Fruit fly (Drosophila melanogaster) whole organism, embryonic: Measurements from ENCODE around the gene hdly.

Source experiments
- CG10209 ChIP-seq: fragments of 200-800 bp; sonication (Bioruptor generic); optimal IDR thresholded peaks from 3 replicates; lab custom pipeline; 2017; ENCODE audit warnings: missing biosample characterization, mild to moderate bottlenecking, missing genetic modification characterization, missing genetic modification reagents
- CG1024 ChIP-seq: fragments of 200-800 bp; sonication (Bioruptor generic); IDR thresholded peaks from 2 replicates; pipeline ENCODE4 v1.3.6; 2022; ENCODE audit warnings: missing biosample characterization, missing genetic modification characterization
- CG11696 ChIP-seq: fragments of 200-800 bp; sonication (Bioruptor generic); IDR thresholded peaks from 2 replicates; pipeline ENCODE4 v1.3.6; 2022; ENCODE audit warnings: missing biosample characterization, missing genetic modification characterization
- CG12299 ChIP-seq: fragments of 200-800 bp; sonication (Bioruptor generic); optimal IDR thresholded peaks from 2 replicates; lab custom pipeline; 2018; ENCODE audit warnings: missing biosample characterization, mild to moderate bottlenecking, missing genetic modification characterization
- CG12744 ChIP-seq: fragments of 200-800 bp; sonication (Bioruptor generic); optimal IDR thresholded peaks from 2 replicates; lab custom pipeline; 2016; ENCODE audit warnings: missing biosample characterization, missing genetic modification characterization
- CG14667 ChIP-seq: fragments of 200-800 bp; sonication (Bioruptor generic); IDR thresholded peaks from 2 replicates; pipeline ENCODE4 v1.3.6; 2022; ENCODE audit warnings: missing biosample characterization, missing genetic modification characterization
- CG15514 ChIP-seq: fragments of 200-800 bp; sonication (Bioruptor generic); optimal IDR thresholded peaks from 3 replicates; lab custom pipeline; 2017; ENCODE audit warnings: missing biosample characterization, missing genetic modification characterization, mild to moderate bottlenecking, moderate library complexity, missing genetic modification reagents
- CG15601 ChIP-seq: fragments of 200-800 bp; sonication (Bioruptor generic); optimal IDR thresholded peaks from 3 replicates; lab custom pipeline; 2019; ENCODE audit warnings: missing biosample characterization, mild to moderate bottlenecking, missing genetic modification characterization, moderate library complexity
- CG1602 ChIP-seq: fragments of 200-800 bp; sonication (Bioruptor generic); optimal IDR thresholded peaks from 3 replicates; lab custom pipeline; 2016; ENCODE audit warnings: missing biosample characterization, missing genetic modification characterization
- CG18262 ChIP-seq: fragments of 200-800 bp; optimal IDR thresholded peaks from 3 replicates; lab custom pipeline; 2019; ENCODE audit warnings: missing biosample characterization, mild to moderate bottlenecking, missing genetic modification characterization, moderate library complexity
- CG18599 ChIP-seq: fragments of 200-800 bp; sonication (Bioruptor generic); optimal IDR thresholded peaks from 3 replicates; lab custom pipeline; 2017; ENCODE audit warnings: missing biosample characterization, missing genetic modification characterization, mild to moderate bottlenecking, moderate library complexity, missing genetic modification reagents
- CG30403 ChIP-seq: fragments of 200-800 bp; sonication (Bioruptor generic); optimal IDR thresholded peaks from 3 replicates; lab custom pipeline; 2016; ENCODE audit warnings: missing biosample characterization, missing genetic modification characterization
- CG31388 ChIP-seq: fragments of 200-800 bp; sonication (Bioruptor generic); optimal IDR thresholded peaks from 2 replicates; lab custom pipeline; 2016; ENCODE audit warnings: missing biosample characterization, missing genetic modification characterization
- CG3995 ChIP-seq: fragments of 200-800 bp; sonication (Bioruptor generic); optimal IDR thresholded peaks from 3 replicates; lab custom pipeline; 2016; ENCODE audit warnings: missing biosample characterization, missing genetic modification characterization
- CG4282 ChIP-seq: fragments of 200-800 bp; sonication (Bioruptor generic); optimal IDR thresholded peaks from 2 replicates; lab custom pipeline; 2016; ENCODE audit warnings: missing biosample characterization, missing genetic modification characterization
- CG4424 ChIP-seq: fragments of 200-800 bp; sonication (Bioruptor generic); optimal IDR thresholded peaks from 3 replicates; lab custom pipeline; 2016; ENCODE audit warnings: missing biosample characterization, missing genetic modification characterization
- CG5953 ChIP-seq: fragments of 200-800 bp; sonication (Bioruptor generic); IDR thresholded peaks from 2 replicates; pipeline ENCODE4 v1.3.6; 2022; ENCODE audit warnings: missing biosample characterization, missing genetic modification characterization
- CG6689 ChIP-seq: fragments of 200-800 bp; sonication (Bioruptor generic); IDR thresholded peaks from 2 replicates; pipeline ENCODE4 v1.3.6; 2022; ENCODE audit warnings: missing biosample characterization, missing genetic modification characterization
- CG6813 ChIP-seq: fragments of 200-800 bp; sonication (Bioruptor generic); optimal IDR thresholded peaks from 2 replicates; lab custom pipeline; 2017; ENCODE audit warnings: missing biosample characterization, missing genetic modification characterization, mild to moderate bottlenecking, moderate library complexity, missing genetic modification reagents
- CG8924 ChIP-seq: fragments of 200-800 bp; optimal IDR thresholded peaks from 3 replicates; lab custom pipeline; 2019; ENCODE audit warnings: missing biosample characterization, mild to moderate bottlenecking, missing genetic modification characterization, moderate library complexity
- CG8944 ChIP-seq: fragments of 200-800 bp; sonication (Bioruptor generic); optimal IDR thresholded peaks from 3 replicates; lab custom pipeline; 2016; ENCODE audit warnings: missing biosample characterization, missing genetic modification characterization
- CG9727 ChIP-seq: fragments of 200-800 bp; sonication (Bioruptor generic); optimal IDR thresholded peaks from 3 replicates; lab custom pipeline; 2017; ENCODE audit warnings: missing biosample characterization, mild to moderate bottlenecking, missing genetic modification characterization
- Camta ChIP-seq: fragments of 200-800 bp; sonication (Bioruptor generic); optimal IDR thresholded peaks from 2 replicates; lab custom pipeline; 2016; ENCODE audit warnings: missing biosample characterization, missing genetic modification characterization
- D19A ChIP-seq: fragments of 200-800 bp; optimal IDR thresholded peaks from 3 replicates; lab custom pipeline; 2019; ENCODE audit warnings: missing biosample characterization, mild to moderate bottlenecking, missing genetic modification characterization, moderate library complexity
- E2f1 ChIP-seq: fragments of 200-800 bp; sonication (Bioruptor generic); IDR thresholded peaks from 2 replicates; pipeline ENCODE4 v1.3.6; 2022; ENCODE audit warnings: missing biosample characterization, missing genetic modification characterization
- Eip74EF ChIP-seq, 2 experiments: fragments of 200-800 bp in 1 of 2; fragments of >200 bp in 1 of 2; sonication (Bioruptor generic) in 1 of 2; optimal IDR thresholded peaks; 2 replicates each; lab custom pipeline; 2017 to 2019; ENCODE audit warnings: missing biosample characterization in 2 of 2, missing genetic modification characterization in 2 of 2, mild to moderate bottlenecking in 1 of 2, moderate library complexity in 1 of 2
- Fer2 ChIP-seq: fragments of 200-800 bp; sonication (Bioruptor generic); optimal IDR thresholded peaks from 2 replicates; lab custom pipeline; 2018; ENCODE audit warnings: missing biosample characterization, mild to moderate bottlenecking, missing genetic modification characterization, moderate library complexity
- Hr51 ChIP-seq, 2 experiments: fragments of 200-800 bp; sonication (Bioruptor generic); optimal IDR thresholded peaks; 2 replicates in 1 of 2; 3 replicates in 1 of 2; lab custom pipeline; 2016 to 2018; ENCODE audit warnings: missing biosample characterization in 2 of 2, missing genetic modification characterization in 2 of 2, mild to moderate bottlenecking in 1 of 2, moderate library complexity in 1 of 2
- Jarid2 ChIP-seq: fragments of 200-800 bp; sonication (Bioruptor generic); optimal IDR thresholded peaks from 3 replicates; lab custom pipeline; 2017; ENCODE audit warnings: mild to moderate bottlenecking, missing biosample characterization, missing genetic modification reagents, missing genetic modification characterization
- Meics ChIP-seq: fragments of 200-800 bp; sonication (Bioruptor generic); optimal IDR thresholded peaks from 2 replicates; lab custom pipeline; 2017; ENCODE audit warnings: missing biosample characterization, mild to moderate bottlenecking, missing genetic modification characterization
- NC2β ChIP-seq: fragments of 200-800 bp; sonication (Bioruptor generic); optimal IDR thresholded peaks from 2 replicates; lab custom pipeline; 2016; ENCODE audit warnings: missing biosample characterization, missing genetic modification characterization
- Ptx1 ChIP-seq: fragments of 200-800 bp; sonication (Bioruptor generic); IDR thresholded peaks from 2 replicates; pipeline ENCODE4 v1.3.6; 2022; ENCODE audit warnings: missing biosample characterization, missing genetic modification characterization
- TFAM ChIP-seq: fragments of 200-800 bp; sonication (Bioruptor generic); optimal IDR thresholded peaks from 2 replicates; lab custom pipeline; 2017; ENCODE audit warnings: missing biosample characterization, missing genetic modification characterization, inconsistent platforms
- ara ChIP-seq: fragments of 200-800 bp; sonication (Bioruptor generic); IDR thresholded peaks from 2 replicates; pipeline ENCODE4 v1.3.6; 2022; ENCODE audit warnings: missing biosample characterization, missing genetic modification characterization
- crp ChIP-seq, 2 experiments: fragments of 200-800 bp; sonication (Bioruptor generic); optimal IDR thresholded peaks; 2 replicates in 1 of 2; 3 replicates in 1 of 2; lab custom pipeline; 2017; ENCODE audit warnings: missing biosample characterization in 2 of 2, missing genetic modification characterization in 2 of 2, mild to moderate bottlenecking in 1 of 2, moderate library complexity in 1 of 2
- danr ChIP-seq: fragments of 200-800 bp; sonication (Bioruptor generic); IDR thresholded peaks from 2 replicates; pipeline ENCODE4 v1.3.6; 2022; ENCODE audit warnings: missing biosample characterization, missing genetic modification characterization
- dmrt11E ChIP-seq: fragments of 200-800 bp; sonication (Bioruptor generic); optimal IDR thresholded peaks from 3 replicates; lab custom pipeline; 2018; ENCODE audit warnings: missing biosample characterization, mild to moderate bottlenecking, missing genetic modification characterization, moderate library complexity
- esg ChIP-seq: fragments of 200-800 bp; sonication (Bioruptor generic); conservative IDR thresholded peaks from 2 replicates; pipeline ENCODE4 v1.3.6; 2022; ENCODE audit warnings: missing biosample characterization, missing genetic modification characterization
- grn ChIP-seq: fragments of 200-800 bp; sonication (Bioruptor generic); optimal IDR thresholded peaks from 3 replicates; lab custom pipeline; 2017; ENCODE audit warnings: missing biosample characterization, missing genetic modification characterization
- h ChIP-seq: fragments of >200 bp; optimal IDR thresholded peaks from 2 replicates; lab custom pipeline; 2017
- ind ChIP-seq: fragments of 200-800 bp; sonication (Bioruptor generic); optimal IDR thresholded peaks from 3 replicates; lab custom pipeline; 2016; ENCODE audit warnings: missing biosample characterization, missing genetic modification characterization
- jing ChIP-seq: fragments of 200-800 bp; sonication (Bioruptor generic); optimal IDR thresholded peaks from 2 replicates; lab custom pipeline; 2018; ENCODE audit warnings: missing biosample characterization, mild to moderate bottlenecking, missing genetic modification characterization
- onecut ChIP-seq: fragments of 200-800 bp; sonication (Bioruptor generic); IDR thresholded peaks from 2 replicates; pipeline ENCODE4 v1.3.6; 2022; ENCODE audit warnings: missing biosample characterization, missing genetic modification characterization
- phol ChIP-seq: fragments of 200-800 bp; sonication (Bioruptor generic); optimal IDR thresholded peaks from 3 replicates; lab custom pipeline; 2018; ENCODE audit warnings: missing biosample characterization, mild to moderate bottlenecking, missing genetic modification characterization, moderate library complexity
- pita ChIP-seq: fragments of 200-800 bp; sonication (Bioruptor generic); optimal IDR thresholded peaks from 2 replicates; lab custom pipeline; 2017; ENCODE audit warnings: missing biosample characterization, mild to moderate bottlenecking, missing genetic modification characterization
- slbo ChIP-seq: fragments of 200-800 bp; sonication (Bioruptor generic); IDR thresholded peaks from 2 replicates; pipeline ENCODE4 v1.3.6; 2022; ENCODE audit warnings: missing biosample characterization, missing genetic modification characterization
- sna ChIP-seq: fragments of 200-800 bp; sonication (Bioruptor generic); IDR thresholded peaks from 2 replicates; pipeline ENCODE4 v1.3.6; 2022; ENCODE audit warnings: missing biosample characterization, missing genetic modification characterization; ENCODE audit not compliant: partially characterized antibody
- sug ChIP-seq: fragments of 200-800 bp; optimal IDR thresholded peaks from 2 replicates; lab custom pipeline; 2019; ENCODE audit warnings: missing biosample characterization, mild to moderate bottlenecking, missing genetic modification characterization, moderate library complexity
- tx ChIP-seq: fragments of 200-800 bp; sonication (Bioruptor generic); optimal IDR thresholded peaks from 2 replicates; lab custom pipeline; 2016; ENCODE audit warnings: missing biosample characterization, missing genetic modification characterization
- vvl ChIP-seq: fragments of 200-800 bp; sonication (Bioruptor generic); IDR thresholded peaks from 2 replicates; pipeline ENCODE4 v1.3.6; 2022; ENCODE audit warnings: missing biosample characterization, missing genetic modification characterization

Gene hdly

dm6 chr3R:20948448-20949174 lies 34.5 kb downstream of the hdly start, which contains the start of gene Atpalpha (continued):
- TF ChIP-seq esg (no peak), CG8924 (tag; lab: Kevin White, UChicago) (peak; percentile 68), CG14667 (no peak), CG3995 (GFP tag; lab: Kevin White, UChicago) (peak; percentile 94), grn (GFP tag; lab: Kevin White, UChicago) (no peak), dmrt11E (tag; lab: Kevin White, UChicago) (no peak), CG1024 (GFP tag; lab: Robert Waterston, UW) (no peak), Ptx1 (GFP tag; lab: Robert Waterston, UW) (no peak), CG10209 (no peak), TFAM (GFP tag; lab: Kevin White, UChicago) (no peak), CG15514 (GFP tag; lab: Kevin White, UChicago) (peak; percentile 39), CG4424 (GFP tag; lab: Kevin White, UChicago) (peak; percentile 7), CG15601 (tag; lab: Kevin White, UChicago) (no peak), NC2β (no peak), Camta (GFP tag; lab: Kevin White, UChicago) (peak; percentile 28), CG6689 (no peak), sna (peak; percentile 97), tx (GFP tag; lab: Kevin White, UChicago) (no peak), pita (GFP tag; lab: Kevin White, UChicago) (peak; percentile 24), CG30403 (GFP tag; lab: Kevin White, UChicago) (no peak), CG12744 (no peak), CG12299 (tag; lab: Kevin White, UChicago) (no peak), jing (GFP tag; lab: Kevin White, UChicago) (no peak), phol (tag; lab: Kevin White, UChicago) (peak; percentile 94), Jarid2 (GFP tag; lab: Kevin White, UChicago) (no peak), ind (GFP tag; lab: Kevin White, UChicago) (no peak), CG11696 (GFP tag; lab: Robert Waterston, UW) (no peak), h (lab: Kevin White, UChicago) (no peak), vvl (no peak; the same call in 1 of the 2 replicates), sug (no peak), CG18262 (tag; lab: Kevin White, UChicago) (no peak), Fer2 (tag; lab: Kevin White, UChicago) (no peak), CG6813 (GFP tag; lab: Kevin White, UChicago) (no peak), CG8944 (GFP tag; lab: Kevin White, UChicago) (no peak), slbo (no peak; the same call in 1 of the 2 replicates), ara (no peak), crp (GFP tag; optimal IDR thresholded peaks at IDR 0.05; lab: Kevin White, UChicago) (no peak), Eip74EF (GFP tag; optimal IDR thresholded peaks at IDR 0.05; lab: Kevin White, UChicago) (peak in 1 of 2 experiments; percentile 39), CG9727 (GFP tag; lab: Kevin White, UChicago) (no peak), onecut (GFP tag; lab: Robert Waterston, UW) (peak; percentile 90), Hr51 (GFP tag; optimal IDR thresholded peaks at IDR 0.05; lab: Kevin White, UChicago) (peak in 1 of 2 experiments; percentile 38), CG4282 (GFP tag; lab: Kevin White, UChicago) (no peak), CG31388 (GFP tag; lab: Kevin White, UChicago) (no peak), E2f1 (GFP tag; lab: Robert Waterston, UW) (no peak), CG18599 (GFP tag; lab: Kevin White, UChicago) (peak; percentile 35), CG1602 (GFP tag; lab: Kevin White, UChicago) (no peak), CG5953 (no peak), danr (no peak), Meics (no peak), D19A (tag; lab: Kevin White, UChicago) (peak; percentile 40)
